Fruit fly (Drosophila melanogaster): ENCODE data around the gene Peritrophin-15b.

Gene Peritrophin-15b

dm6 chr2L:8384108-8384601, 10.6 kb downstream of the Peritrophin-15b start, which contains the start of the genes Dad1 and CG13384:
TSS of gene Dad1 (minus strand) at chr2L:8384137.
TSS of gene CG13384 (plus strand) at chr2L:8384455.
- TF ChIP-seq ttk (optimal IDR thresholded peaks at IDR 0.05), result no peak
- TF ChIP-seq h (optimal IDR thresholded peaks at IDR 0.05), result no peak
- TF ChIP-seq Sin3A (optimal IDR thresholded peaks at IDR 0.05), result no peak
- TF ChIP-seq psq (optimal IDR thresholded peaks at IDR 0.05), result no peak
- no peak for TF ChIP-seq insv (optimal IDR thresholded peaks at IDR 0.05)
- TF ChIP-seq Myc (optimal IDR thresholded peaks at IDR 0.05), result no peak

- no peak for TF ChIP-seq h (optimal IDR thresholded peaks at IDR 0.05)
- no peak for TF ChIP-seq Sin3A (optimal IDR thresholded peaks at IDR 0.05)
- TF ChIP-seq ttk (optimal IDR thresholded peaks at IDR 0.05), result no peak
- no peak for TF ChIP-seq psq (optimal IDR thresholded peaks at IDR 0.05)
- TF ChIP-seq insv (optimal IDR thresholded peaks at IDR 0.05), result no peak
- TF ChIP-seq Myc (optimal IDR thresholded peaks at IDR 0.05), result no peak
Measured at dm6 chr2L:8382646-8383045, 12.1 kb downstream of the Peritrophin-15b start, which contains the start of the genes CG13392 and Rcd4. TSS of gene CG13392 (minus strand) at chr2L:8382807. TSS of gene Rcd4 (plus strand) at chr2L:8382861.

dm6 chr2L:8381508-8382036, 13.2 kb downstream of the Peritrophin-15b start, which contains the start of gene AlaRS:
TSS of gene AlaRS (minus strand) at chr2L:8381764.
- TF ChIP-seq insv (optimal IDR thresholded peaks at IDR 0.05) (no peak), Myc (optimal IDR thresholded peaks at IDR 0.05) (no peak), Sin3A (optimal IDR thresholded peaks at IDR 0.05) (no peak), ttk (optimal IDR thresholded peaks at IDR 0.05) (no peak), h (optimal IDR thresholded peaks at IDR 0.05) (no peak), psq (optimal IDR thresholded peaks at IDR 0.05) (no peak)

- TF ChIP-seq insv (optimal IDR thresholded peaks at IDR 0.05) (no peak), ttk (optimal IDR thresholded peaks at IDR 0.05) (no peak), h (optimal IDR thresholded peaks at IDR 0.05) (no peak)
Measured at dm6 chr2L:8376717-8377116, 18.0 kb downstream of the Peritrophin-15b start, which contains the start of the genes CG13390 and CG17294. TSS of gene CG13390 (minus strand) at chr2L:8376797. TSS of gene CG17294 (plus strand) at chr2L:8377035.

dm6 chr2L:8374235-8374634, 20.5 kb downstream of the Peritrophin-15b start, which contains the start of gene Wdr82:
TSS of gene Wdr82 (plus strand) at chr2L:8374461.
- TF ChIP-seq Sin3A (optimal IDR thresholded peaks at IDR 0.05) (no peak), Myc (optimal IDR thresholded peaks at IDR 0.05) (no peak), psq (optimal IDR thresholded peaks at IDR 0.05) (no peak), insv (optimal IDR thresholded peaks at IDR 0.05) (no peak), h (optimal IDR thresholded peaks at IDR 0.05) (no peak), ttk (optimal IDR thresholded peaks at IDR 0.05) (no peak)

dm6 chr2L:8372248-8372647, 22.5 kb downstream of the Peritrophin-15b start:
- TF ChIP-seq psq (optimal IDR thresholded peaks at IDR 0.05) (no peak), h (optimal IDR thresholded peaks at IDR 0.05) (no peak), ttk (optimal IDR thresholded peaks at IDR 0.05) (no peak), insv (optimal IDR thresholded peaks at IDR 0.05) (no peak), Myc (optimal IDR thresholded peaks at IDR 0.05) (no peak)

dm6 chr2L:8371354-8371937, 23.3 kb downstream of the Peritrophin-15b start:
- TF ChIP-seq h (optimal IDR thresholded peaks at IDR 0.05) (no peak), ttk (optimal IDR thresholded peaks at IDR 0.05) (no peak), Sin3A (optimal IDR thresholded peaks at IDR 0.05) (no peak), insv (optimal IDR thresholded peaks at IDR 0.05) (no peak), Myc (optimal IDR thresholded peaks at IDR 0.05) (no peak), psq (optimal IDR thresholded peaks at IDR 0.05) (no peak)

- no peak for TF ChIP-seq insv (optimal IDR thresholded peaks at IDR 0.05)
- no peak for TF ChIP-seq h (optimal IDR thresholded peaks at IDR 0.05)
- TF ChIP-seq Myc (optimal IDR thresholded peaks at IDR 0.05), result no peak
- TF ChIP-seq Sin3A (optimal IDR thresholded peaks at IDR 0.05), result no peak
- no peak for TF ChIP-seq psq (optimal IDR thresholded peaks at IDR 0.05)
- TF ChIP-seq ttk (optimal IDR thresholded peaks at IDR 0.05), result no peak
Measured at dm6 chr2L:8370364-8371326, 24.1 kb downstream of the Peritrophin-15b start, which contains the start of gene CG17292. TSS of gene CG17292 (plus strand) at chr2L:8370454.

dm6 chr2L:8365701-8366643, 28.8 kb downstream of the Peritrophin-15b start, which contains the start of gene Pp2A-29B:
TSS of gene Pp2A-29B (plus strand) at chr2L:8366038.
- TF ChIP-seq Myc (optimal IDR thresholded peaks at IDR 0.05) (no peak), psq (optimal IDR thresholded peaks at IDR 0.05) (no peak), ttk (optimal IDR thresholded peaks at IDR 0.05) (no peak), h (optimal IDR thresholded peaks at IDR 0.05) (no peak)

- TF ChIP-seq Myc (optimal IDR thresholded peaks at IDR 0.05) (no peak), ttk (optimal IDR thresholded peaks at IDR 0.05) (no peak), h (optimal IDR thresholded peaks at IDR 0.05) (no peak)
Measured at dm6 chr2L:8364006-8364956, 30.5 kb downstream of the Peritrophin-15b start, which contains the start of the genes RpS13 and CSN8. TSS of gene RpS13 (minus strand) at chr2L:8364662. TSS of gene CSN8 (plus strand) at chr2L:8364855.

Measured in Kc167 (cell line).